Fruit fly (Drosophila melanogaster) whole organism, embryonic: ENCODE data around the gene Trm7-34.
A peak's percentile ranks its signal among the peaks of the same experiment; 100 is the strongest.

Experiments
- Bdp1 ChIP-seq: fragments of 200-800 bp; sonication (Bioruptor generic); optimal IDR thresholded peaks from 3 replicates; lab custom pipeline; 2016; ENCODE audit warnings: missing biosample characterization, missing genetic modification characterization
- Bgb ChIP-seq: fragments of 200-800 bp; sonication (Bioruptor generic); IDR thresholded peaks from 2 replicates; pipeline ENCODE4 v1.3.6; 2022; ENCODE audit warnings: missing biosample characterization, missing genetic modification characterization; ENCODE audit not compliant: partially characterized antibody
- CG10366 ChIP-seq: fragments of 200-800 bp; sonication (Bioruptor generic); IDR thresholded peaks from 2 replicates; pipeline ENCODE4 v1.3.6; 2022; ENCODE audit warnings: missing biosample characterization, missing genetic modification characterization
- CG10462 ChIP-seq: fragments of 200-800 bp; sonication (Bioruptor generic); optimal IDR thresholded peaks from 2 replicates; lab custom pipeline; 2016; ENCODE audit warnings: missing biosample characterization, missing genetic modification characterization
- CG13424 ChIP-seq: fragments of 200-800 bp; sonication (Bioruptor generic); optimal IDR thresholded peaks from 2 replicates; lab custom pipeline; 2019; ENCODE audit warnings: missing biosample characterization, mild to moderate bottlenecking, missing genetic modification characterization, moderate library complexity
- CG15514 ChIP-seq: fragments of 200-800 bp; sonication (Bioruptor generic); optimal IDR thresholded peaks from 3 replicates; lab custom pipeline; 2017; ENCODE audit warnings: missing biosample characterization, missing genetic modification characterization, mild to moderate bottlenecking, moderate library complexity, missing genetic modification reagents
- CG1647 ChIP-seq: fragments of 200-800 bp; sonication (Bioruptor generic); optimal IDR thresholded peaks from 3 replicates; lab custom pipeline; 2016; ENCODE audit warnings: missing biosample characterization, missing genetic modification characterization
- CG17359 ChIP-seq: fragments of 200-800 bp; sonication (Bioruptor generic); optimal IDR thresholded peaks from 3 replicates; lab custom pipeline; 2018; ENCODE audit warnings: missing biosample characterization, mild to moderate bottlenecking, missing genetic modification characterization, moderate library complexity
- CG17385 ChIP-seq: fragments of 200-800 bp; sonication (Bioruptor generic); optimal IDR thresholded peaks from 3 replicates; lab custom pipeline; 2018; ENCODE audit warnings: missing biosample characterization, mild to moderate bottlenecking, missing genetic modification characterization
- CG31388 ChIP-seq: fragments of 200-800 bp; sonication (Bioruptor generic); optimal IDR thresholded peaks from 2 replicates; lab custom pipeline; 2016; ENCODE audit warnings: missing biosample characterization, missing genetic modification characterization
- CG3163 ChIP-seq: fragments of 200-800 bp; sonication (Bioruptor generic); optimal IDR thresholded peaks from 3 replicates; lab custom pipeline; 2016; ENCODE audit warnings: missing biosample characterization, missing genetic modification characterization
- CG3995 ChIP-seq: fragments of 200-800 bp; sonication (Bioruptor generic); optimal IDR thresholded peaks from 3 replicates; lab custom pipeline; 2016; ENCODE audit warnings: missing biosample characterization, missing genetic modification characterization
- CG5180 ChIP-seq: fragments of 200-800 bp; sonication (Bioruptor generic); optimal IDR thresholded peaks from 3 replicates; lab custom pipeline; 2017; ENCODE audit warnings: missing biosample characterization, missing genetic modification characterization, mild to moderate bottlenecking, moderate library complexity, missing genetic modification reagents
- CG7556 ChIP-seq: fragments of 200-800 bp; sonication (Bioruptor generic); optimal IDR thresholded peaks from 2 replicates; lab custom pipeline; 2017; ENCODE audit warnings: missing biosample characterization, mild to moderate bottlenecking, missing genetic modification characterization
- CG7745 ChIP-seq: fragments of 200-800 bp; sonication (Bioruptor generic); optimal IDR thresholded peaks from 2 replicates; lab custom pipeline; 2018; ENCODE audit warnings: missing biosample characterization, mild to moderate bottlenecking, missing genetic modification characterization, moderate library complexity
- CG8281 ChIP-seq: fragments of 200-800 bp; sonication (Bioruptor generic); optimal IDR thresholded peaks from 2 replicates; lab custom pipeline; 2018; ENCODE audit warnings: missing biosample characterization, mild to moderate bottlenecking, missing genetic modification characterization, moderate library complexity
- CG8290 ChIP-seq, 3 experiments: fragments of 200-800 bp; sonication (Bioruptor generic); optimal IDR thresholded peaks; 2 replicates each; lab custom pipeline; 2016 to 2019; ENCODE audit warnings: missing biosample characterization in 3 of 3, missing genetic modification characterization in 3 of 3, mild to moderate bottlenecking in 2 of 3, moderate library complexity in 1 of 3
- CG9797 ChIP-seq: fragments of 200-800 bp; sonication (Bioruptor generic); optimal IDR thresholded peaks from 3 replicates; lab custom pipeline; 2018; ENCODE audit warnings: missing biosample characterization, mild to moderate bottlenecking, missing genetic modification characterization
- CHES-1-like ChIP-seq: fragments of 200-800 bp; sonication (Bioruptor generic); optimal IDR thresholded peaks from 2 replicates; lab custom pipeline; 2016; ENCODE audit warnings: missing biosample characterization, missing genetic modification characterization
- Dad ChIP-seq: fragments of 200-800 bp; sonication (Bioruptor generic); optimal IDR thresholded peaks from 3 replicates; lab custom pipeline; 2016; ENCODE audit warnings: missing biosample characterization, missing genetic modification characterization
- Elba2 ChIP-seq: fragments of 200-800 bp; sonication (Bioruptor generic); optimal IDR thresholded peaks from 3 replicates; lab custom pipeline; 2016; ENCODE audit warnings: missing biosample characterization, missing genetic modification characterization
- Ets65A ChIP-seq: fragments of 200-800 bp; sonication (Bioruptor generic); peaks from one replicate; lab custom pipeline; 2016; ENCODE audit warnings: missing biosample characterization, missing genetic modification characterization
- Fer3 ChIP-seq: fragments of 200-800 bp; sonication (Bioruptor generic); optimal IDR thresholded peaks from 2 replicates; lab custom pipeline; 2018; ENCODE audit warnings: missing biosample characterization, mild to moderate bottlenecking, missing genetic modification characterization, moderate library complexity
- Hand ChIP-seq: fragments of 200-800 bp; sonication (Bioruptor generic); optimal IDR thresholded peaks from 2 replicates; lab custom pipeline; 2017; ENCODE audit warnings: mild to moderate bottlenecking, missing biosample characterization, missing genetic modification reagents, missing genetic modification characterization
- Med ChIP-seq: fragments of 200-800 bp; sonication (Bioruptor generic); peaks from one replicate; lab custom pipeline; 2016; ENCODE audit warnings: missing biosample characterization, missing genetic modification characterization, mild to moderate bottlenecking, inconsistent platforms, moderate library complexity
- Meics ChIP-seq: fragments of 200-800 bp; sonication (Bioruptor generic); optimal IDR thresholded peaks from 2 replicates; lab custom pipeline; 2017; ENCODE audit warnings: missing biosample characterization, mild to moderate bottlenecking, missing genetic modification characterization
- Nf-YA ChIP-seq: fragments of 200-800 bp; sonication (Bioruptor generic); IDR thresholded peaks from 2 replicates; pipeline ENCODE4 v1.3.6; 2022; ENCODE audit warnings: missing biosample characterization, missing genetic modification characterization
- Side ChIP-seq: fragments of 200-800 bp; sonication (Bioruptor generic); optimal IDR thresholded peaks from 2 replicates; lab custom pipeline; 2016; ENCODE audit warnings: missing biosample characterization, missing genetic modification characterization
- Stat92E ChIP-seq, 3 experiments: fragments of >200 bp in 2 of 3; fragments of 200-800 bp in 1 of 3; sonication (Bioruptor generic) in 1 of 3; optimal IDR thresholded peaks; 2 replicates each; lab custom pipeline; 2017 to 2019; ENCODE audit warnings: missing biosample characterization in 3 of 3, missing genetic modification characterization in 3 of 3, mild to moderate bottlenecking in 1 of 3, moderate library complexity in 1 of 3
- Taf1 ChIP-seq: fragments of 200-800 bp; sonication (Bioruptor generic); IDR thresholded peaks from 2 replicates; pipeline ENCODE4 v1.3.6; 2022; ENCODE audit warnings: missing biosample characterization, missing genetic modification characterization
- ara ChIP-seq: fragments of 200-800 bp; sonication (Bioruptor generic); IDR thresholded peaks from 2 replicates; pipeline ENCODE4 v1.3.6; 2022; ENCODE audit warnings: missing biosample characterization, missing genetic modification characterization
- cas ChIP-seq: fragments of 200-800 bp; sonication (Bioruptor generic); IDR thresholded peaks from 2 replicates; pipeline ENCODE4 v1.3.6; 2022; ENCODE audit warnings: missing biosample characterization, missing genetic modification characterization
- dimm ChIP-seq: fragments of 200-800 bp; sonication (Bioruptor generic); IDR thresholded peaks from 2 replicates; pipeline ENCODE4 v1.3.6; 2022; ENCODE audit warnings: missing biosample characterization, missing genetic modification characterization
- dm ChIP-seq: fragments of 200-800 bp; sonication (Bioruptor generic); optimal IDR thresholded peaks from 3 replicates; lab custom pipeline; 2016; ENCODE audit warnings: missing biosample characterization, missing genetic modification characterization
- dmrt99B ChIP-seq: fragments of 200-800 bp; sonication (Bioruptor generic); optimal IDR thresholded peaks from 2 replicates; lab custom pipeline; 2018; ENCODE audit warnings: missing biosample characterization, mild to moderate bottlenecking, missing genetic modification characterization, moderate library complexity
- esg ChIP-seq: fragments of 200-800 bp; sonication (Bioruptor generic); conservative IDR thresholded peaks from 2 replicates; pipeline ENCODE4 v1.3.6; 2022; ENCODE audit warnings: missing biosample characterization, missing genetic modification characterization
- exex ChIP-seq: fragments of 200-800 bp; sonication (Bioruptor generic); optimal IDR thresholded peaks from 4 replicates; lab custom pipeline; 2018; ENCODE audit warnings: missing biosample characterization, mild to moderate bottlenecking, missing genetic modification characterization, moderate library complexity
- gem ChIP-seq: fragments of 200-800 bp; sonication (Bioruptor generic); optimal IDR thresholded peaks from 2 replicates; lab custom pipeline; 2019; ENCODE audit warnings: missing biosample characterization, mild to moderate bottlenecking, missing genetic modification characterization, moderate library complexity
- gro ChIP-seq: fragments of 200-800 bp; sonication (Bioruptor generic); optimal IDR thresholded peaks from 2 replicates; lab custom pipeline; 2016; ENCODE audit warnings: missing biosample characterization, missing genetic modification characterization
- ind ChIP-seq: fragments of 200-800 bp; sonication (Bioruptor generic); optimal IDR thresholded peaks from 3 replicates; lab custom pipeline; 2016; ENCODE audit warnings: missing biosample characterization, missing genetic modification characterization
- jumu ChIP-seq: fragments of 200-800 bp; sonication (Bioruptor generic); optimal IDR thresholded peaks from 3 replicates; lab custom pipeline; 2016; ENCODE audit warnings: missing biosample characterization, missing genetic modification characterization
- pho ChIP-seq: fragments of 200-800 bp; sonication (Bioruptor generic); optimal IDR thresholded peaks from 2 replicates; lab custom pipeline; 2016; ENCODE audit warnings: missing biosample characterization, missing genetic modification characterization
- pros ChIP-seq: fragments of 200-800 bp; sonication (Bioruptor generic); optimal IDR thresholded peaks from 3 replicates; lab custom pipeline; 2019; ENCODE audit warnings: missing biosample characterization, mild to moderate bottlenecking, missing genetic modification characterization, moderate library complexity
- ro ChIP-seq: fragments of 200-800 bp; sonication (Bioruptor generic); IDR thresholded peaks from 2 replicates; pipeline ENCODE4 v1.3.6; 2022; ENCODE audit warnings: missing biosample characterization, missing genetic modification characterization
- salm ChIP-seq: fragments of 200-800 bp; sonication (Bioruptor generic); optimal IDR thresholded peaks from 2 replicates; lab custom pipeline; 2018; ENCODE audit warnings: missing biosample characterization, mild to moderate bottlenecking, missing genetic modification characterization
- scrt ChIP-seq: fragments of 200-800 bp; sonication (Bioruptor generic); optimal IDR thresholded peaks from 2 replicates; lab custom pipeline; 2018; ENCODE audit warnings: missing biosample characterization, mild to moderate bottlenecking, missing genetic modification characterization, moderate library complexity
- sim ChIP-seq: fragments of 200-800 bp; sonication (Bioruptor generic); IDR thresholded peaks from 2 replicates; pipeline ENCODE4 v1.3.6; 2022; ENCODE audit warnings: missing biosample characterization, missing genetic modification characterization
- sima ChIP-seq: fragments of 200-800 bp; sonication (Bioruptor generic); optimal IDR thresholded peaks from 2 replicates; lab custom pipeline; 2016; ENCODE audit warnings: missing biosample characterization, missing genetic modification characterization
- tio ChIP-seq: fragments of 200-800 bp; sonication (Bioruptor generic); optimal IDR thresholded peaks from 2 replicates; lab custom pipeline; 2017; ENCODE audit warnings: missing biosample characterization, missing genetic modification characterization, inconsistent platforms
- ttk ChIP-seq: fragments of 200-800 bp; sonication (Bioruptor generic); IDR thresholded peaks from 2 replicates; pipeline ENCODE4 v2.1.2; 2022; ENCODE audit warnings: missing biosample characterization, missing genetic modification characterization

Trm7-34 gene

dm6 chr3R:21155931-21156488, 22.3 kb upstream of the Trm7-34 start (continued):
- TF ChIP-seq dimm (no peak), ind (GFP tag; lab: Kevin White, UChicago) (no peak), Stat92E (GFP tag; optimal IDR thresholded peaks at IDR 0.05; lab: Kevin White, UChicago) (no peak), CG17359 (no peak), CG17385 (GFP tag; lab: Kevin White, UChicago) (no peak), CG7556 (GFP tag; lab: Kevin White, UChicago) (no peak), Med (GFP tag; lab: Kevin White, UChicago) (peak; percentile 82), Side (peak; percentile 1), exex (no peak), ro (no peak), Taf1 (GFP tag; lab: Robert Waterston, UW) (no peak), Fer3 (tag; lab: Kevin White, UChicago) (no peak), CG31388 (GFP tag; lab: Kevin White, UChicago) (no peak), pho (GFP tag; lab: Kevin White, UChicago) (no peak), Nf-YA (GFP tag; lab: Robert Waterston, UW) (no peak), CG3163 (GFP tag; lab: Kevin White, UChicago) (peak; percentile 17), ttk (GFP tag; lab: Robert Waterston, UW) (no peak), CG1647 (GFP tag; lab: Kevin White, UChicago) (no peak), tio (GFP tag; lab: Kevin White, UChicago) (no peak), Ets65A (GFP tag; lab: Kevin White, UChicago) (peak; percentile 25), cas (no peak), salm (tag; lab: Kevin White, UChicago) (no peak), pros (no peak), CHES-1-like (GFP tag; lab: Kevin White, UChicago) (no peak), CG8290 (GFP tag; optimal IDR thresholded peaks at IDR 0.05; lab: Kevin White, UChicago) (no peak), CG8290 (tag; optimal IDR thresholded peaks at IDR 0.05; lab: Kevin White, UChicago) (peak in 1 of 2 experiments; percentile 29), Hand (no peak), CG3995 (GFP tag; lab: Kevin White, UChicago) (no peak), Elba2 (peak; percentile 5), Meics (GFP tag; lab: Kevin White, UChicago) (no peak), gro (GFP tag; lab: Kevin White, UChicago) (no peak), sima (no peak), CG15514 (GFP tag; lab: Kevin White, UChicago) (peak; percentile 40), CG7745 (no peak), CG10366 (GFP tag; lab: Robert Waterston, UW) (no peak), gem (tag; lab: Kevin White, UChicago) (peak; percentile 10), CG5180 (GFP tag; lab: Kevin White, UChicago) (no peak), CG13424 (tag; lab: Kevin White, UChicago) (no peak), CG8281 (no peak), scrt (GFP tag; lab: Kevin White, UChicago) (no peak), CG10462 (GFP tag; lab: Kevin White, UChicago) (no peak), jumu (GFP tag; lab: Kevin White, UChicago) (peak; percentile 19), Dad (GFP tag; lab: Kevin White, UChicago) (no peak), dm (GFP tag; lab: Kevin White, UChicago) (no peak), ara (GFP tag; lab: Robert Waterston, UW) (no peak), sim (no peak), dmrt99B (tag; lab: Kevin White, UChicago) (no peak), Bgb (GFP tag; lab: Robert Waterston, UW) (peak; percentile 49), Bdp1 (no peak), esg (no peak), CG9797 (GFP tag; lab: Kevin White, UChicago) (peak; percentile 92)
